Worm (Caenorhabditis elegans): ENCODE data around the gene C28H8.7.

- no peak for TF ChIP-seq sma-3 (GFP tag; optimal IDR thresholded peaks at IDR 0.05)
- TF ChIP-seq ceh-16 (tag; optimal IDR thresholded peaks at IDR 0.05) = no peak
- no peak for TF ChIP-seq nhr-11 (tag; optimal IDR thresholded peaks at IDR 0.05)
- TF ChIP-seq aly-2 (tag; optimal IDR thresholded peaks at IDR 0.05) = no peak
- TF ChIP-seq elt-3 (tag; optimal IDR thresholded peaks at IDR 0.05) = no peak
- TF ChIP-seq nhr-237 (tag; optimal IDR thresholded peaks at IDR 0.05) = no peak
Observed at ce11 chrIII:5846412-5846811, 40.4 kb downstream of the C28H8.7 start.

Measured in whole organism, L2 larva.